Worm (Caenorhabditis elegans) whole organism, late embryonic: Measurements from ENCODE around the gene F13H8.6.

Source experiments
- F13H6.1 ChIP-seq: sonication (generic microtip); optimal IDR thresholded peaks from 2 replicates; lab custom pipeline; 2016; ENCODE audit warnings: missing genetic modification characterization, missing compliant biosample characterization
- ceh-22 ChIP-seq: sonication (generic microtip); optimal IDR thresholded peaks from 2 replicates; lab custom pipeline; 2017; ENCODE audit warnings: missing biosample characterization, missing genetic modification characterization
- ceh-24 ChIP-seq: sonication (generic microtip); optimal IDR thresholded peaks from 2 replicates; lab custom pipeline; 2016; ENCODE audit warnings: mild to moderate bottlenecking, missing genetic modification characterization, missing compliant biosample characterization
- ceh-30 ChIP-seq: fragments of 150-350 bp; optimal IDR thresholded peaks from 2 replicates; lab custom pipeline; 2014; ENCODE audit warnings: missing biosample characterization, missing genetic modification characterization
- ceh-31 ChIP-seq: sonication (generic microtip); optimal IDR thresholded peaks from 2 replicates; lab custom pipeline; 2016; ENCODE audit warnings: missing genetic modification characterization, missing compliant biosample characterization
- fkh-10 ChIP-seq: fragments of 150-350 bp; optimal IDR thresholded peaks from 2 replicates; lab custom pipeline; 2014; ENCODE audit warnings: missing biosample characterization, missing genetic modification reagents, missing genetic modification characterization
- madf-2 ChIP-seq: sonication (generic microtip); optimal IDR thresholded peaks from 2 replicates; lab custom pipeline; 2017; ENCODE audit warnings: missing genetic modification characterization, missing compliant biosample characterization
- ref-2 ChIP-seq: sonication (generic microtip); optimal IDR thresholded peaks from 2 replicates; lab custom pipeline; 2016; ENCODE audit warnings: missing genetic modification characterization, missing compliant biosample characterization
- tbx-2 ChIP-seq: sonication (generic microtip); optimal IDR thresholded peaks from 2 replicates; lab custom pipeline; 2016; ENCODE audit warnings: missing genetic modification characterization, missing compliant biosample characterization
- tbx-7 ChIP-seq: sonication (generic microtip); optimal IDR thresholded peaks from 2 replicates; lab custom pipeline; 2016; ENCODE audit warnings: missing genotype, missing genetic modification characterization, missing compliant biosample characterization
- unc-42 ChIP-seq: sonication (generic microtip); optimal IDR thresholded peaks from 2 replicates; lab custom pipeline; 2016; ENCODE audit warnings: missing genotype, missing genetic modification characterization, missing compliant biosample characterization

ce11 chrII:6262222-6262621, 24.5 kb downstream of the F13H8.6 start, which contains the start of gene F13H8.12:
- no peak for TF ChIP-seq tbx-2 (tag; lab: Kevin White, UChicago)
- no peak for TF ChIP-seq tbx-7 (tag; lab: Kevin White, UChicago)
- TF ChIP-seq fkh-10, result no peak
- no peak for TF ChIP-seq ceh-22 (tag; lab: Kevin White, UChicago)
- TF ChIP-seq ceh-30 (tag; lab: Kevin White, UChicago), result no peak
- no peak for TF ChIP-seq F13H6.1 (tag; lab: Kevin White, UChicago)
- no peak for TF ChIP-seq madf-2
- no peak for TF ChIP-seq ceh-31
- TF ChIP-seq ref-2 (tag; lab: Kevin White, UChicago), result no peak
- TF ChIP-seq ceh-24 (tag; lab: Kevin White, UChicago), result no peak
- TF ChIP-seq unc-42 (tag; lab: Kevin White, UChicago), result no peak
